Fruit fly (Drosophila melanogaster) whole organism, adult: ENCODE results near the gene Xpac.

Source experiments
- CG11617 ChIP-seq: fragments of 200-800 bp; sonication (Bioruptor generic); optimal IDR thresholded peaks from 2 replicates; lab custom pipeline; 2017; ENCODE audit warnings: mild to moderate bottlenecking, missing biosample characterization, missing genetic modification reagents, missing genetic modification characterization
- CG12768 ChIP-seq: fragments of 200-800 bp; sonication (Bioruptor generic); optimal IDR thresholded peaks from 2 replicates; lab custom pipeline; 2017; ENCODE audit warnings: missing biosample characterization, missing genetic modification characterization, mild to moderate bottlenecking, moderate library complexity, missing genetic modification reagents
- CG14711 ChIP-seq: fragments of 200-800 bp; sonication (Bioruptor generic); optimal IDR thresholded peaks from 2 replicates; lab custom pipeline; 2018; ENCODE audit warnings: missing biosample characterization, mild to moderate bottlenecking, missing genetic modification characterization, moderate library complexity
- CG1620 ChIP-seq: fragments of 200-800 bp; sonication (Bioruptor generic); optimal IDR thresholded peaks from 2 replicates; lab custom pipeline; 2016; ENCODE audit warnings: missing biosample characterization, missing genetic modification characterization
- CG33017 ChIP-seq: fragments of 200-800 bp; sonication (Bioruptor generic); optimal IDR thresholded peaks from 2 replicates; lab custom pipeline; 2018; ENCODE audit warnings: missing biosample characterization, mild to moderate bottlenecking, missing genetic modification characterization, moderate library complexity
- CG5204 ChIP-seq: fragments of 200-800 bp; sonication (Bioruptor generic); optimal IDR thresholded peaks from 2 replicates; lab custom pipeline; 2016; ENCODE audit warnings: missing biosample characterization, missing genetic modification characterization
- CG7045 ChIP-seq: fragments of 200-800 bp; sonication (Bioruptor generic); optimal IDR thresholded peaks from 2 replicates; lab custom pipeline; 2017; ENCODE audit warnings: missing biosample characterization, mild to moderate bottlenecking, missing genetic modification characterization
- CG7101 ChIP-seq: fragments of 200-800 bp; sonication (Bioruptor generic); optimal IDR thresholded peaks from 2 replicates; lab custom pipeline; 2018; ENCODE audit warnings: missing biosample characterization, mild to moderate bottlenecking, missing genetic modification characterization, moderate library complexity
- Clk ChIP-seq: fragments of 200-800 bp; sonication (Bioruptor generic); optimal IDR thresholded peaks from 2 replicates; lab custom pipeline; 2017; ENCODE audit warnings: missing biosample characterization, missing genetic modification characterization
- Crg-1 ChIP-seq: fragments of 200-800 bp; sonication (Bioruptor generic); optimal IDR thresholded peaks from 2 replicates; lab custom pipeline; 2016; ENCODE audit warnings: missing biosample characterization, missing genetic modification characterization
- Hr96 ChIP-seq: fragments of 200-800 bp; sonication (Bioruptor generic); optimal IDR thresholded peaks from 2 replicates; lab custom pipeline; 2016; ENCODE audit warnings: missing biosample characterization, missing genetic modification characterization
- Mnt ChIP-seq: fragments of 200-800 bp; sonication (Bioruptor generic); optimal IDR thresholded peaks from 2 replicates; lab custom pipeline; 2016; ENCODE audit warnings: missing biosample characterization, mild to moderate bottlenecking, missing genetic modification characterization
- bab1 ChIP-seq: fragments of 200-800 bp; sonication (Bioruptor generic); optimal IDR thresholded peaks from 3 replicates; lab custom pipeline; 2019; ENCODE audit warnings: missing biosample characterization, mild to moderate bottlenecking, missing genetic modification characterization, moderate library complexity
- cic ChIP-seq: fragments of 200-800 bp; sonication (Bioruptor generic); optimal IDR thresholded peaks from 2 replicates; lab custom pipeline; 2017; ENCODE audit warnings: missing biosample characterization, mild to moderate bottlenecking, missing genetic modification characterization, moderate library complexity
- cnc ChIP-seq, 2 experiments: fragments of >200 bp; optimal IDR thresholded peaks; 2 replicates each; lab custom pipeline; 2017
- kay ChIP-seq: fragments of 200-800 bp; sonication (Bioruptor generic); peaks from one replicate; lab custom pipeline; 2016; ENCODE audit warnings: missing biosample characterization, missing genetic modification characterization, borderline replicate concordance
- ovo ChIP-seq: fragments of 200-800 bp; sonication (Bioruptor generic); optimal IDR thresholded peaks from 2 replicates; lab custom pipeline; 2016; ENCODE audit warnings: missing biosample characterization, missing genetic modification characterization
- pad ChIP-seq: fragments of 200-800 bp; sonication (Bioruptor generic); optimal IDR thresholded peaks from 3 replicates; lab custom pipeline; 2017; ENCODE audit warnings: missing biosample characterization, missing genetic modification characterization, mild to moderate bottlenecking, moderate library complexity, missing genetic modification reagents
- tj ChIP-seq: fragments of 200-800 bp; sonication (Bioruptor generic); optimal IDR thresholded peaks from 3 replicates; lab custom pipeline; 2017; ENCODE audit warnings: missing biosample characterization, mild to moderate bottlenecking, missing genetic modification characterization, moderate library complexity
- toe ChIP-seq: fragments of 200-800 bp; sonication (Bioruptor generic); optimal IDR thresholded peaks from 2 replicates; lab custom pipeline; 2016; ENCODE audit warnings: missing biosample characterization, missing genetic modification characterization

Xpac gene

DNA sequence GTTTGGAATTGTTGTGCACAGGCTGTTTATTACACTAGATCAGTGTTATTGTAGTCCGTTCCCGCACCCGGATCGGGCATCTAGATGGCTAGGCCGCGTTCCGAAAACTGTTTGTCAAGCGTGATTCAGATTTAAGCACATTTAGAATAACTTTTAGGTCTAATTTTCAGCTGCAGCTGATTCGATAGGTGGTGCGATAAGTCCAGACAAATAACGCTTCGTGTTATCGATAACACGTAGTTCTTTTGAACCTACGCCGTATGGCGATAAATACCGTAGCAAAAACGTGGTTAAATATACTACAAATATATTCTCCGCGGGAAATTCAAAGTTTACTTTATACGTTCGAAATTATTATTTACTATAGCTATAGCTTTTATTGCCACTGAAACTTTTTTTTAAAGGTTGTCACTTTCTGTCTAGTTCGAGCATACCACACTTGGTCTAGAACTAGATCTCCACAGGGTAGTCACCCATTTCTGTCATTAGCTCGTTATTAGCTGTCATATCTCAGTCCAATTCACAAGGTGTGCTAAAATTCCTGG, 3.1 kb downstream of the Xpac start, which contains the start of the genes Cmtr1 and CG15375:
TSS of gene Cmtr1 (minus strand) at position 208 of the 545 bp plus-strand sequence.
TSS of gene CG15375 (plus strand) at position 495 of the 545 bp plus-strand sequence.
- TF ChIP-seq Hr96 (GFP tag; lab: Kevin White, UChicago) (no peak), CG11617 (GFP tag; lab: Kevin White, UChicago) (no peak), CG33017 (no peak), pad (GFP tag; lab: Kevin White, UChicago) (no peak), Mnt (peak; percentile 34), bab1 (GFP tag; lab: Kevin White, UChicago) (peak; percentile 28), CG14711 (no peak)

DNA sequence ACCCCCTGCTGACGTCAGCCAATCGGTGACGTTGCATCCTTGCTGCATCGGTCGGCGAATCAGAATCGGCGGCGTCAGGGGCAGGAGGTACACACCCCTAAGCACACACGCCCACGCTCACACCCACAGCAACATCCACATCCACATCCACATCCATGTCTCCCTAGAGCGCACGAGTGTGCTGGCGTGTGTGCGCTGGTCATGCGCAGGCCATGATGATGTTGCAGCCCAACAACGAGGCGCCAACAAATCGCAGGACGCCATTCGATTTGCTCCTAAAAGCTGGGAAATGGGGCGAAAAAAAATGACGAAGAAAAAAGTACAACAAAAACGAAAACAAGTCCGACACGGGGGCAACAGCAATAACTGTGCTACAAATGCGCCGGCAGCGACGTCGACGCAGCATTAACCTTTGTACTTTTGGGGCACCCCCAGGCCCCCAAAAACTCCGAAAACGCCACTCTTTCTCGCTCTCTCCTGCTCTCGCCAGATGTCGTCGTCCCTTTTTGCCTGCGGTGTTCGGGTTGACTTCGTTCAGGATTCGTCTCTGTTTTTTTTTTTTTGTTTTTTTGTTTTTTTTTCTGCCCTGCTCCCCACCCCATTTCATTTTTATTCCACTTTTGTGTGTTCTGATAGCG, 14.9 kb downstream of the Xpac start:
- TF ChIP-seq Crg-1 (no peak), Hr96 (GFP tag; lab: Kevin White, UChicago) (no peak), CG5204 (GFP tag; lab: Kevin White, UChicago) (no peak), bab1 (GFP tag; lab: Kevin White, UChicago) (no peak), CG33017 (no peak), Clk (GFP tag; lab: Kevin White, UChicago) (no peak), CG7045 (GFP tag; lab: Kevin White, UChicago) (no peak), cic (GFP tag; lab: Kevin White, UChicago) (no peak), Mnt (no peak), ovo (GFP tag; lab: Kevin White, UChicago) (no peak), CG14711 (no peak), CG11617 (GFP tag; lab: Kevin White, UChicago) (no peak), toe (no peak), tj (GFP tag; lab: Kevin White, UChicago) (no peak), pad (GFP tag; lab: Kevin White, UChicago) (no peak), kay (GFP tag; lab: Kevin White, UChicago) (no peak), CG1620 (GFP tag; lab: Kevin White, UChicago) (no peak), cnc (optimal IDR thresholded peaks at IDR 0.05; lab: Kevin White, UChicago) (no peak), CG7101 (tag; lab: Kevin White, UChicago) (no peak), CG12768 (GFP tag; lab: Kevin White, UChicago) (no peak)

DNA sequence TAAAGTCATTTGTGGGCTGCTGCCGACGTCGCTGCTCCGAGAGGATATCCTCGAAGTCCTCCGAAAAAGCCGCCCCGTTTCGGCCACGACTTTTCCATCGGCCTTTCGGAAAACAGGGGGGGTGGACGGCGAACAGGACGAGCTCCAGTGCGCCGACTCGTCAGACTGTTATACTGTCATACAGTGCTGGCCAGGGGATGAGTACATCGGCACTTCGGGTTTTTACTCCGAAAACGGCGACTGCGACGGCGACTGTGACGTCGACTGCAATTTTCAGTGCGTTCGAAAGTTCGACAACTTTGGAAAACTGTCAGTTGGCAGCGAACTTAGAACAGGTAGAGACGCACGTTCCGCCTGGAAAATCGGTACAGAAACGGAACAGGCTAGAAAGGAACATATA, 28.6 kb downstream of the Xpac start, which contains the start of gene CG43689:
TSS of gene CG43689 (plus strand) at position 314 of the 400 bp plus-strand sequence.
- TF ChIP-seq CG12768 (GFP tag; lab: Kevin White, UChicago) = no peak
- no peak for TF ChIP-seq toe
- TF ChIP-seq kay (GFP tag; lab: Kevin White, UChicago) = no peak
- no peak for TF ChIP-seq Clk (GFP tag; lab: Kevin White, UChicago)
- TF ChIP-seq cic (GFP tag; lab: Kevin White, UChicago) = no peak
- TF ChIP-seq bab1 (GFP tag; lab: Kevin White, UChicago) = no peak
- TF ChIP-seq CG5204 (GFP tag; lab: Kevin White, UChicago) = no peak
- TF ChIP-seq Hr96 (GFP tag; lab: Kevin White, UChicago) = no peak
- TF ChIP-seq Mnt = no peak
- TF ChIP-seq CG33017 = no peak
- TF ChIP-seq Crg-1 = no peak
- TF ChIP-seq cnc (optimal IDR thresholded peaks at IDR 0.05; lab: Kevin White, UChicago) = no peak
- TF ChIP-seq CG7101 (tag; lab: Kevin White, UChicago) = no peak
- no peak for TF ChIP-seq CG1620 (GFP tag; lab: Kevin White, UChicago)
- TF ChIP-seq CG7045 (GFP tag; lab: Kevin White, UChicago) = no peak
- TF ChIP-seq CG11617 (GFP tag; lab: Kevin White, UChicago) = no peak
- no peak for TF ChIP-seq tj (GFP tag; lab: Kevin White, UChicago)
- TF ChIP-seq pad (GFP tag; lab: Kevin White, UChicago) = no peak
- no peak for TF ChIP-seq CG14711

DNA sequence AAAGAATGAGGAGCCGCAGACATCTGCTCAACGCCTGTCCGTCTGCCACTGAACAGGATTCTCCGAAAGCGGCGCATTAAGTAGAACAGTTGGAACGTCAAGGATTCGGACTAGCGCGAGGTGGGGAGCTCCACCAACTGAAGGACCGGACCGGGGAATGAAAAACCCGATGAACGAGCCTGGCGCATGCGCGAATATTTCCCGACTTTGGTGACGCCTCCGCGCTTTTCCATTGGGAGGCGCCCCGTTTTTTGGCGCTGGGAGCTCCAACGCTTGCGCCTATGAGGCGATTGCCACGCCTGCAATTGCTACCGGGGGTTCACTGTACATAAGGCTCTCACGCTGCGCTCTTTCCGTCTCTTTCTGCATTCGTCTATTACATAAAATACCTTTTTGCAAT, 42.5 kb downstream of the Xpac start:
- TF ChIP-seq toe (no peak), CG33017 (no peak), CG11617 (GFP tag; lab: Kevin White, UChicago) (no peak), pad (GFP tag; lab: Kevin White, UChicago) (no peak), ovo (GFP tag; lab: Kevin White, UChicago) (no peak), CG5204 (GFP tag; lab: Kevin White, UChicago) (no peak), kay (GFP tag; lab: Kevin White, UChicago) (no peak)
